Fruit fly (Drosophila melanogaster): Measurements from ENCODE around the gene Fatp1.

Gene Fatp1

dm6 chr2L:10517085-10517484 lies at the start of gene Fatp1, which contains the start of gene Lrr47:
Fatp1 (minus strand) TSS chr2L:10517218.
Lrr47 (plus strand) TSS chr2L:10517335.
- TF ChIP-seq CG8478 (optimal IDR thresholded peaks at IDR 0.05) (no peak), Dll (optimal IDR thresholded peaks at IDR 0.05) (no peak), usp (GFP tag; optimal IDR thresholded peaks at IDR 0.05) (no peak), psq (optimal IDR thresholded peaks at IDR 0.05) (no peak), pan (optimal IDR thresholded peaks at IDR 0.05) (no peak), EcR (GFP tag; optimal IDR thresholded peaks at IDR 0.05) (no peak)

- TF ChIP-seq Dll (optimal IDR thresholded peaks at IDR 0.05): no peak
- no peak for TF ChIP-seq pan (optimal IDR thresholded peaks at IDR 0.05)
- no peak for TF ChIP-seq psq (optimal IDR thresholded peaks at IDR 0.05)
- no peak for TF ChIP-seq CG8478 (optimal IDR thresholded peaks at IDR 0.05)
- no peak for TF ChIP-seq usp (GFP tag; optimal IDR thresholded peaks at IDR 0.05)
- TF ChIP-seq EcR (GFP tag; optimal IDR thresholded peaks at IDR 0.05): no peak
These were observed 48.7 kb upstream of the Fatp1 start for dm6 chr2L:10565674-10566073.

- TF ChIP-seq CG8478 (optimal IDR thresholded peaks at IDR 0.05) (no peak), usp (GFP tag; optimal IDR thresholded peaks at IDR 0.05) (no peak), pan (optimal IDR thresholded peaks at IDR 0.05) (no peak), EcR (GFP tag; optimal IDR thresholded peaks at IDR 0.05) (no peak), psq (optimal IDR thresholded peaks at IDR 0.05) (no peak), Dll (optimal IDR thresholded peaks at IDR 0.05) (no peak)
These were observed 38.3 kb upstream of the Fatp1 start for dm6 chr2L:10555269-10555668.

- TF ChIP-seq usp (GFP tag; optimal IDR thresholded peaks at IDR 0.05): no peak
- no peak for TF ChIP-seq CG8478 (optimal IDR thresholded peaks at IDR 0.05)
- TF ChIP-seq psq (optimal IDR thresholded peaks at IDR 0.05): no peak
- TF ChIP-seq EcR (GFP tag; optimal IDR thresholded peaks at IDR 0.05): no peak
- no peak for TF ChIP-seq pan (optimal IDR thresholded peaks at IDR 0.05)
- no peak for TF ChIP-seq Dll (optimal IDR thresholded peaks at IDR 0.05)
These were observed 37.7 kb upstream of the Fatp1 start for dm6 chr2L:10554676-10555075.

dm6 chr2L:10553692-10554091 lies 36.7 kb upstream of the Fatp1 start:
- TF ChIP-seq psq (optimal IDR thresholded peaks at IDR 0.05) (no peak), EcR (GFP tag; optimal IDR thresholded peaks at IDR 0.05) (no peak), pan (optimal IDR thresholded peaks at IDR 0.05) (no peak)

- TF ChIP-seq usp (GFP tag; optimal IDR thresholded peaks at IDR 0.05): no peak
- no peak for TF ChIP-seq psq (optimal IDR thresholded peaks at IDR 0.05)
- no peak for TF ChIP-seq EcR (GFP tag; optimal IDR thresholded peaks at IDR 0.05)
- no peak for TF ChIP-seq CG8478 (optimal IDR thresholded peaks at IDR 0.05)
- TF ChIP-seq pan (optimal IDR thresholded peaks at IDR 0.05): no peak
- TF ChIP-seq Dll (optimal IDR thresholded peaks at IDR 0.05): no peak
These were observed 35.8 kb upstream of the Fatp1 start for dm6 chr2L:10552807-10553206.

- TF ChIP-seq Dll (optimal IDR thresholded peaks at IDR 0.05): no peak
- TF ChIP-seq EcR (GFP tag; optimal IDR thresholded peaks at IDR 0.05): no peak
- no peak for TF ChIP-seq pan (optimal IDR thresholded peaks at IDR 0.05)
- no peak for TF ChIP-seq psq (optimal IDR thresholded peaks at IDR 0.05)
- TF ChIP-seq usp (GFP tag; optimal IDR thresholded peaks at IDR 0.05): no peak
- TF ChIP-seq CG8478 (optimal IDR thresholded peaks at IDR 0.05): no peak
These were observed 31.9 kb upstream of the Fatp1 start for dm6 chr2L:10548814-10549423.

- TF ChIP-seq Dll (optimal IDR thresholded peaks at IDR 0.05) (no peak), usp (GFP tag; optimal IDR thresholded peaks at IDR 0.05) (no peak)
These were observed 27.6 kb upstream of the Fatp1 start, which contains the start of gene Trim9 for dm6 chr2L:10544421-10545120. Trim9 (plus strand) TSS chr2L:10544883.

dm6 chr2L:10543992-10544391 lies 27.0 kb upstream of the Fatp1 start:
- no peak for TF ChIP-seq EcR (GFP tag; optimal IDR thresholded peaks at IDR 0.05)
- no peak for TF ChIP-seq usp (GFP tag; optimal IDR thresholded peaks at IDR 0.05)
- TF ChIP-seq CG8478 (optimal IDR thresholded peaks at IDR 0.05): no peak
- TF ChIP-seq pan (optimal IDR thresholded peaks at IDR 0.05): no peak
- no peak for TF ChIP-seq Dll (optimal IDR thresholded peaks at IDR 0.05)
- TF ChIP-seq psq (optimal IDR thresholded peaks at IDR 0.05): no peak

- TF ChIP-seq Dll (optimal IDR thresholded peaks at IDR 0.05) (no peak), usp (GFP tag; optimal IDR thresholded peaks at IDR 0.05) (no peak), pan (optimal IDR thresholded peaks at IDR 0.05) (no peak), CG8478 (optimal IDR thresholded peaks at IDR 0.05) (no peak), EcR (GFP tag; optimal IDR thresholded peaks at IDR 0.05) (no peak), psq (optimal IDR thresholded peaks at IDR 0.05) (no peak)
These were observed 26.2 kb upstream of the Fatp1 start for dm6 chr2L:10543048-10543752.

- TF ChIP-seq EcR (GFP tag; optimal IDR thresholded peaks at IDR 0.05) (no peak), usp (GFP tag; optimal IDR thresholded peaks at IDR 0.05) (no peak), Dll (optimal IDR thresholded peaks at IDR 0.05) (no peak), psq (optimal IDR thresholded peaks at IDR 0.05) (no peak)
These were observed 22.3 kb upstream of the Fatp1 start for dm6 chr2L:10539360-10539759.

- TF ChIP-seq pan (optimal IDR thresholded peaks at IDR 0.05) (no peak), usp (GFP tag; optimal IDR thresholded peaks at IDR 0.05) (no peak), psq (optimal IDR thresholded peaks at IDR 0.05) (no peak), Dll (optimal IDR thresholded peaks at IDR 0.05) (no peak), EcR (GFP tag; optimal IDR thresholded peaks at IDR 0.05) (no peak), CG8478 (optimal IDR thresholded peaks at IDR 0.05) (no peak)
These were observed 17.0 kb upstream of the Fatp1 start, which contains the start of gene CG18302 for dm6 chr2L:10534022-10534421. CG18302 (plus strand) TSS chr2L:10534322.

Data from whole organism.